Fruit fly (Drosophila melanogaster): Measurements from ENCODE around the gene CAH5.

DNA sequence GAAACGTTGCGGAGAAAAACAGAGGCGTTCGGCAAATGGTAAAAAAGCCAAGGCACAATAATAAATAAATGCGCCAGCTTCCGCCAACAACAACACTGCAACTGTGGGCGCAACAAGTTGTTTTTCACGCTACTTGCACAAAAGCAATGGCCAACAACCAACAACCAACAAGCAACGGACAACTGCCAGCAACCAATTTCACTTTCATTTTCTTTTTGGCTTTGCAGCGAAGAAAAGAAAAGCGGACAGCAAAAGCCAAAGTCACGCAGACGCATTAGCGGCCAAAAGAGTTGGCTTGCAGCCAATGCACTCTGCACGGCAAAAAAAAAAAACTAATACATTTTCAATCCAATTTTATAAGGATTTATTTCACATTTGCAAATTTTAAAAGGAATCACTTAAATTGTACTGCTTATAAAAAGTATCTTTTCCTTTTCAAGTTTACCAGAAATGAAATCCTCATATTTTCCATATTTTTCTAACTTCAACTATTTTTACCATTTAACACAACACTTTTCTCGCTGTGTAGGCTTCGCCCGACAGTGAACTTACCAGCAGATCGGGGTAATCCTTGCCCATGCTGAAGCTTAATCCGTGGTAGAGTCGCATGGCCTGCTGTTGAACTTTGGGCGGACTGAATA is 11.1 kb upstream of the CAH5 start:
- no peak for TF ChIP-seq tai (GFP tag; optimal IDR thresholded peaks at IDR 0.05)
- no peak for TF ChIP-seq GATAd (GFP tag; optimal IDR thresholded peaks at IDR 0.05)
- no peak for TF ChIP-seq ey (GFP tag; optimal IDR thresholded peaks at IDR 0.05)
- no peak for TF ChIP-seq lola (GFP tag; optimal IDR thresholded peaks at IDR 0.05)
- TF ChIP-seq h (GFP tag; optimal IDR thresholded peaks at IDR 0.05) = no peak
- no peak for TF ChIP-seq Hr78 (GFP tag; optimal IDR thresholded peaks at IDR 0.05)

All from whole organism, wandering third instar larva.